Worm (Caenorhabditis elegans) whole organism, mixed stage, embryonic: ENCODE data around the gene M88.4.

Experiments
- lin-13 ChIP-seq: fragments of 150-350 bp; optimal IDR thresholded peaks from 2 replicates; lab custom pipeline; 2014; ENCODE audit warnings: missing biosample characterization, missing genetic modification characterization
- unc-62 ChIP-seq: fragments of 150-350 bp; optimal IDR thresholded peaks from 2 replicates; lab custom pipeline; 2014; ENCODE audit warnings: missing biosample characterization, missing genetic modification reagents, missing genetic modification characterization

DNA sequence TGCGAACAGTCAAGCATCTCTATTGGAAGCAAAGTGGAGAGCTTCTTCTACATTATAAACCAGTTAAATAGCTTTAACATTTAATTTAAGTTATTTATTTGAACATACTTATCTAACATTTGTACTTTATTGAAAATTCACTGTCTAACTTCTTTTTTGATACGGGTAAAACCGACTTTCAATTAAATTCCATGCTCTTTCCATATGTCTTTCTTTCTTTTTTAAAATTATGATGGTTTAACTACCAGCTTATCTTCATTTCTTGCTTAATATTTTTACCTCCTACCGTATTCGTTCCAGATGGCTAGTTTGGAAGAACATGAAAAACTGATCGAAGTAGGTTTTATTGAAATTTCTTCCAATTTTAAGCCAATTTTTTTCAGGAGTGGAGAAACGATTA, 32.7 kb downstream of the M88.4 start, which contains the start of gene F35G12.12:
- TF ChIP-seq unc-62 = no peak
- no peak for TF ChIP-seq lin-13 (tag; lab: Kevin White, UChicago)
